Worm (Caenorhabditis elegans) whole organism, L3 larva: ENCODE results near the gene alh-2.

ENCODE experiments used
- eor-1 ChIP-seq, 2 experiments: fragments of 150-350 bp; optimal IDR thresholded peaks; 2 replicates each; lab custom pipeline; 2014 to 2018; ENCODE audit warnings: missing biosample characterization in 2 of 2, missing genetic modification characterization in 2 of 2
- jun-1 ChIP-seq: fragments of 150-350 bp; optimal IDR thresholded peaks from 2 replicates; lab custom pipeline; 2014; ENCODE audit warnings: missing biosample characterization, missing genetic modification reagents, missing genetic modification characterization
- nhr-25 ChIP-seq: sonication (generic microtip); optimal IDR thresholded peaks from 2 replicates; lab custom pipeline; 2017; ENCODE audit warnings: missing biosample characterization, missing genetic modification characterization
- snpc-4 ChIP-seq: fragments of 150-350 bp; optimal IDR thresholded peaks from 2 replicates; lab custom pipeline; 2014; ENCODE audit warnings: missing biosample characterization, missing genetic modification characterization

- TF ChIP-seq snpc-4 (tag; lab: Kevin White, UChicago): no peak
- TF ChIP-seq jun-1 (tag; lab: Kevin White, UChicago): no peak
- TF ChIP-seq nhr-25 (tag; lab: Kevin White, UChicago): no peak
- TF ChIP-seq eor-1 (tag; optimal IDR thresholded peaks at IDR 0.05; lab: Kevin White, UChicago): no peak
Measured at ce11 chrV:1623429-1623828, 20.5 kb upstream of the alh-2 start.
